Fruit fly (Drosophila melanogaster) S2 (cell line): ENCODE results near the gene Esyt2.
A peak's percentile ranks its signal among the peaks of the same experiment; 100 is the strongest.

Source experiments
- CG8478 ChIP-seq: fragments of >200 bp; optimal IDR thresholded peaks from 2 replicates; lab custom pipeline; 2018
- CTCF ChIP-seq, 2 experiments: fragments of >200 bp; optimal IDR thresholded peaks; 2 replicates each; lab custom pipeline; 2018

Esyt2 gene

dm6 chr3R:24585042-24585698 lies 40.7 kb downstream of the Esyt2 start, which contains the start of the genes CG13625 and mld:
Gene CG13625, minus strand, starts transcription at chr3R:24585160.
Gene mld, plus strand, starts transcription at chr3R:24585653.
- TF ChIP-seq CTCF (optimal IDR thresholded peaks at IDR 0.05; lab: Kevin White, UChicago): peak in 1 of 2 experiments; percentile 50
- TF ChIP-seq CG8478 (lab: Kevin White, UChicago): no peak

dm6 chr3R:24586453-24586886 lies 42.0 kb downstream of the Esyt2 start:
- no peak for TF ChIP-seq CG8478 (lab: Kevin White, UChicago)
- peak; percentile 60 to 62 for TF ChIP-seq CTCF (optimal IDR thresholded peaks at IDR 0.05; lab: Kevin White, UChicago)

- TF ChIP-seq CTCF (optimal IDR thresholded peaks at IDR 0.05; lab: Kevin White, UChicago): no peak
- TF ChIP-seq CG8478 (lab: Kevin White, UChicago): no peak
These were observed 44.5 kb downstream of the Esyt2 start for dm6 chr3R:24588829-24589638.

- TF ChIP-seq CTCF (optimal IDR thresholded peaks at IDR 0.05; lab: Kevin White, UChicago): no peak
- no peak for TF ChIP-seq CG8478 (lab: Kevin White, UChicago)
These were observed 45.8 kb downstream of the Esyt2 start for dm6 chr3R:24590276-24590675.

dm6 chr3R:24593733-24594132 lies 49.2 kb downstream of the Esyt2 start:
- TF ChIP-seq CG8478 (lab: Kevin White, UChicago) (no peak), CTCF (optimal IDR thresholded peaks at IDR 0.05; lab: Kevin White, UChicago) (no peak)

dm6 chr3R:24595330-24596114 lies 51.0 kb downstream of the Esyt2 start:
- TF ChIP-seq CTCF (optimal IDR thresholded peaks at IDR 0.05; lab: Kevin White, UChicago) (no peak), CG8478 (lab: Kevin White, UChicago) (no peak)

- no peak for TF ChIP-seq CTCF (optimal IDR thresholded peaks at IDR 0.05; lab: Kevin White, UChicago)
- TF ChIP-seq CG8478 (lab: Kevin White, UChicago): no peak
These were observed 52.4 kb downstream of the Esyt2 start for dm6 chr3R:24596881-24597280.

- no peak for TF ChIP-seq CTCF (optimal IDR thresholded peaks at IDR 0.05; lab: Kevin White, UChicago)
- no peak for TF ChIP-seq CG8478 (lab: Kevin White, UChicago)
These were observed 54.2 kb downstream of the Esyt2 start for dm6 chr3R:24598549-24599204.

dm6 chr3R:24601069-24601468 lies 56.5 kb downstream of the Esyt2 start:
- TF ChIP-seq CG8478 (lab: Kevin White, UChicago) (no peak), CTCF (optimal IDR thresholded peaks at IDR 0.05; lab: Kevin White, UChicago) (no peak)

dm6 chr3R:24603399-24604131 lies 59.0 kb downstream of the Esyt2 start:
- TF ChIP-seq CTCF (optimal IDR thresholded peaks at IDR 0.05; lab: Kevin White, UChicago) (no peak), CG8478 (lab: Kevin White, UChicago) (no peak)

dm6 chr3R:24604165-24604564 lies 59.6 kb downstream of the Esyt2 start:
- TF ChIP-seq CG8478 (lab: Kevin White, UChicago): no peak
- no peak for TF ChIP-seq CTCF (optimal IDR thresholded peaks at IDR 0.05; lab: Kevin White, UChicago)
